Worm (Caenorhabditis elegans) whole organism, L3 larva: ENCODE data around the gene nspe-5.

ENCODE experiments used
- nhr-28 ChIP-seq: fragments of 150-350 bp; optimal IDR thresholded peaks from 2 replicates; lab custom pipeline; 2014; ENCODE audit warnings: missing biosample characterization, missing genetic modification characterization
- nhr-77 ChIP-seq: fragments of 150-350 bp; optimal IDR thresholded peaks from 2 replicates; lab custom pipeline; 2014; ENCODE audit warnings: missing biosample characterization, missing genetic modification characterization

nspe-5 gene

DNA sequence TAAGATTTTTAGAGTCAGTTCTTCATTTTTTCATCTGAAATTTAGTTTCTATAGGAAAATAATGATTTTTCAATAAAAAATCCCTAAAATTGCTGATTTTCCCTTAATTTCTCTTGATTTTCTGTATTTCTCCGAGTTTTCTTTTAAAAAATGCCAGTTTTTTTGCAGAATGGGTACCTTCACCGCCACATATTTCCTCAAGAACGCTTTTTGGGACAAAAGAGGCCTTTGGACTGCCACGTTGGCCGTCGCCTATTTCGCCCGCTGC, 50.1 kb downstream of the nspe-5 start, which contains the start of gene Y38E10A.24:
Y38E10A.24 (plus strand) TSS at position 169 of the 268 bp plus-strand sequence.
- TF ChIP-seq nhr-77 (tag; lab: Kevin White, UChicago) (no peak), nhr-28 (tag; lab: Kevin White, UChicago) (no peak)
